Worm (Caenorhabditis elegans) whole organism, L4 larva: ENCODE measurements around the gene Y10G11A.1.

Experiments used
- D1046.2 ChIP-seq: fragments of 200-800 bp; sonication (Bioruptor generic); IDR thresholded peaks from 2 replicates; pipeline ENCODE4 v1.3.6; 2022; ENCODE audit warnings: missing genetic modification characterization, missing compliant biosample characterization
- F26F4.8 ChIP-seq: fragments of 200-800 bp; sonication (Bioruptor generic); conservative IDR thresholded peaks from 2 replicates; pipeline ENCODE4 v1.3.6; 2022; ENCODE audit warnings: missing genetic modification characterization, missing compliant biosample characterization
- F37D6.2 ChIP-seq: sonication (generic microtip); optimal IDR thresholded peaks from 2 replicates; lab custom pipeline; 2016; ENCODE audit warnings: mild to moderate bottlenecking, missing genetic modification characterization, missing compliant biosample characterization
- Y105C5A.15 ChIP-seq: fragments of 200-800 bp; sonication (Bioruptor generic); IDR thresholded peaks from 2 replicates; pipeline ENCODE4 v1.3.6; 2022; ENCODE audit warnings: missing genetic modification characterization, missing compliant biosample characterization
- Y75B8A.6 ChIP-seq: fragments of 200-800 bp; sonication (Bioruptor generic); IDR thresholded peaks from 2 replicates; pipeline ENCODE4 v1.3.6; 2022; ENCODE audit warnings: missing genetic modification reagents, missing genetic modification characterization, missing compliant biosample characterization
- ZK337.2 ChIP-seq: fragments of 200-800 bp; sonication (Bioruptor generic); IDR thresholded peaks from 2 replicates; pipeline ENCODE4 v1.3.6; 2022; ENCODE audit warnings: missing genetic modification reagents, missing genetic modification characterization, missing compliant biosample characterization
- aly-2 ChIP-seq: sonication (generic microtip); optimal IDR thresholded peaks from 2 replicates; lab custom pipeline; 2018; ENCODE audit warnings: missing biosample characterization, missing genetic modification characterization
- ama-1 ChIP-seq: fragments of 150-350 bp; optimal IDR thresholded peaks from 2 replicates; lab custom pipeline; 2014; ENCODE audit warnings: inconsistent platforms, mixed read lengths
- ceh-20 ChIP-seq: fragments of 200-800 bp; sonication (Bioruptor generic); IDR thresholded peaks from 2 replicates; pipeline ENCODE4 v1.3.6; 2022; ENCODE audit warnings: missing genetic modification reagents, missing genetic modification characterization, missing compliant biosample characterization
- ceh-44 ChIP-seq: fragments of 200-800 bp; sonication (Bioruptor generic); IDR thresholded peaks from 2 replicates; pipeline ENCODE4 v1.3.6; 2022; ENCODE audit warnings: missing genetic modification reagents, missing genetic modification characterization, missing compliant biosample characterization
- ceh-62 ChIP-seq: sonication (generic microtip); optimal IDR thresholded peaks from 2 replicates; lab custom pipeline; 2017; ENCODE audit warnings: missing biosample characterization, missing genetic modification characterization
- ces-1 ChIP-seq: fragments of 150-350 bp; sonication (generic microtip); optimal IDR thresholded peaks from 4 replicates; lab custom pipeline; 2014; ENCODE audit warnings: missing biosample characterization, missing genetic modification reagents, missing genetic modification characterization
- cey-2 ChIP-seq: sonication (generic microtip); optimal IDR thresholded peaks from 3 replicates; lab custom pipeline; 2017; ENCODE audit warnings: missing genetic modification characterization, mild to moderate bottlenecking, missing compliant biosample characterization, antibody characterized with exemption, borderline replicate concordance; ENCODE audit not compliant: insufficient read depth
- daf-12 ChIP-seq: fragments of 150-350 bp; optimal IDR thresholded peaks from 2 replicates; lab custom pipeline; 2014; ENCODE audit warnings: missing biosample characterization, missing genetic modification reagents, missing genetic modification characterization
- daf-16 ChIP-seq, 3 experiments: sonication (generic microtip); optimal IDR thresholded peaks; 2 replicates each; lab custom pipeline; 2016 to 2017; ENCODE audit warnings: missing genetic modification characterization in 3 of 3, missing genetic modification reagents in 3 of 3, mild to moderate bottlenecking in 2 of 3, missing compliant biosample characterization in 2 of 3, missing biosample characterization in 1 of 3, moderate library complexity in 1 of 3
- daf-8 ChIP-seq: fragments of 200-800 bp; sonication (Bioruptor generic); IDR thresholded peaks from 2 replicates; pipeline ENCODE4 v1.3.6; 2022; ENCODE audit warnings: missing genetic modification characterization, missing compliant biosample characterization
- dmd-9 ChIP-seq: fragments of 200-800 bp; sonication (Bioruptor generic); IDR thresholded peaks from 2 replicates; pipeline ENCODE4 v1.3.6; 2022; ENCODE audit warnings: missing genetic modification reagents, missing genetic modification characterization, missing compliant biosample characterization
- dpl-1 ChIP-seq: fragments of 150-350 bp; optimal IDR thresholded peaks from 2 replicates; lab custom pipeline; 2014; ENCODE audit warnings: missing biosample characterization, missing genetic modification reagents, missing genetic modification characterization
- dve-1 ChIP-seq: sonication (generic microtip); optimal IDR thresholded peaks from 2 replicates; lab custom pipeline; 2017; ENCODE audit warnings: antibody characterized with exemption, mild to moderate bottlenecking, missing genetic modification characterization, missing compliant biosample characterization; ENCODE audit not compliant: insufficient read depth
- fkh-10 ChIP-seq: fragments of 150-350 bp; optimal IDR thresholded peaks from 2 replicates; lab custom pipeline; 2014; ENCODE audit warnings: missing biosample characterization, missing genetic modification reagents, missing genetic modification characterization
- hlh-11 ChIP-seq: fragments of 200-800 bp; sonication (Bioruptor generic); optimal IDR thresholded peaks from 2 replicates; lab custom pipeline; 2018; ENCODE audit warnings: mild to moderate bottlenecking, missing genetic modification characterization, missing compliant biosample characterization
- hmg-1.1 ChIP-seq: fragments of 200-800 bp; sonication (Bioruptor generic); IDR thresholded peaks from 2 replicates; pipeline ENCODE4 v1.3.6; 2022; ENCODE audit warnings: missing genetic modification reagents, missing genetic modification characterization, missing compliant biosample characterization
- lin-1 ChIP-seq: fragments of 200-800 bp; sonication (Bioruptor generic); IDR thresholded peaks from 2 replicates; pipeline ENCODE4 v1.3.6; 2022; ENCODE audit warnings: missing genetic modification reagents, missing genetic modification characterization, missing compliant biosample characterization
- lin-13 ChIP-seq: fragments of 150-350 bp; optimal IDR thresholded peaks from 2 replicates; lab custom pipeline; 2014; ENCODE audit warnings: missing biosample characterization, missing genetic modification reagents, missing genetic modification characterization
- lin-15B ChIP-seq: fragments of 150-350 bp; sonication (generic microtip); optimal IDR thresholded peaks from 3 replicates; lab custom pipeline; 2014; ENCODE audit warnings: missing biosample characterization, missing genetic modification characterization
- lin-38 ChIP-seq: fragments of 200-800 bp; sonication (Bioruptor generic); IDR thresholded peaks from 2 replicates; pipeline ENCODE4 v1.3.6; 2022; ENCODE audit warnings: missing genetic modification reagents, missing genetic modification characterization, missing compliant biosample characterization
- lin-39 ChIP-seq: fragments of 150-350 bp; optimal IDR thresholded peaks from 2 replicates; lab custom pipeline; 2014; ENCODE audit warnings: missing biosample characterization, missing genetic modification reagents, missing genetic modification characterization
- lir-3 ChIP-seq: sonication (generic microtip); optimal IDR thresholded peaks from 2 replicates; lab custom pipeline; 2016; ENCODE audit warnings: mild to moderate bottlenecking, missing genetic modification characterization, missing compliant biosample characterization
- madf-5 ChIP-seq, 2 experiments: fragments of 200-800 bp; sonication (Bioruptor generic); IDR thresholded peaks; 2 replicates each; pipeline ENCODE4 v1.3.6; 2022; ENCODE audit warnings: missing compliant biosample characterization in 2 of 2, missing genetic modification characterization in 2 of 2
- mdt-29 ChIP-seq: fragments of 200-800 bp; sonication (Bioruptor generic); IDR thresholded peaks from 2 replicates; pipeline ENCODE4 v1.3.6; 2022; ENCODE audit warnings: missing genetic modification reagents, missing genetic modification characterization, missing compliant biosample characterization
- mxl-2 ChIP-seq: fragments of 200-800 bp; sonication (Bioruptor generic); conservative IDR thresholded peaks from 2 replicates; pipeline ENCODE4 v1.3.6; 2022; ENCODE audit warnings: missing genetic modification reagents, missing genetic modification characterization, missing compliant biosample characterization
- mxl-3 ChIP-seq: fragments of 200-800 bp; sonication (Bioruptor generic); optimal IDR thresholded peaks from 2 replicates; lab custom pipeline; 2018; ENCODE audit warnings: mild to moderate bottlenecking, missing genetic modification characterization, missing compliant biosample characterization
- nhr-10 ChIP-seq: fragments of 150-350 bp; optimal IDR thresholded peaks from 2 replicates; lab custom pipeline; 2014; ENCODE audit warnings: missing biosample characterization, missing genetic modification characterization
- nhr-28 ChIP-seq: fragments of 150-350 bp; optimal IDR thresholded peaks from 2 replicates; lab custom pipeline; 2014; ENCODE audit warnings: missing biosample characterization, missing genetic modification characterization
- nhr-41 ChIP-seq: fragments of 200-800 bp; sonication (Bioruptor generic); IDR thresholded peaks from 2 replicates; pipeline ENCODE4 v1.3.6; 2022; ENCODE audit warnings: missing genetic modification reagents, missing genetic modification characterization, missing compliant biosample characterization
- nhr-42 ChIP-seq: fragments of 200-800 bp; sonication (Bioruptor generic); IDR thresholded peaks from 2 replicates; pipeline ENCODE4 v1.3.6; 2022; ENCODE audit warnings: missing genetic modification characterization, missing compliant biosample characterization
- nhr-6 ChIP-seq: fragments of 150-350 bp; optimal IDR thresholded peaks from 2 replicates; lab custom pipeline; 2014; ENCODE audit warnings: missing biosample characterization, missing genetic modification characterization
- nhr-76 ChIP-seq: fragments of 150-350 bp; optimal IDR thresholded peaks from 2 replicates; lab custom pipeline; 2014; ENCODE audit warnings: missing biosample characterization, missing genetic modification characterization
- nhr-77 ChIP-seq: fragments of 150-350 bp; optimal IDR thresholded peaks from 2 replicates; lab custom pipeline; 2014; ENCODE audit warnings: missing biosample characterization, missing genetic modification characterization
- pqm-1 ChIP-seq: sonication (generic microtip); optimal IDR thresholded peaks from 2 replicates; lab custom pipeline; 2017; ENCODE audit warnings: missing biosample characterization, missing genetic modification characterization
- set-16 ChIP-seq: fragments of 200-800 bp; sonication (Bioruptor generic); IDR thresholded peaks from 2 replicates; pipeline ENCODE4 v1.3.6; 2022; ENCODE audit warnings: missing genetic modification reagents, missing genetic modification characterization, missing compliant biosample characterization
- snpc-1.2 ChIP-seq: fragments of 200-800 bp; sonication (Bioruptor generic); IDR thresholded peaks from 2 replicates; pipeline ENCODE4 v1.3.6; 2022; ENCODE audit warnings: missing genetic modification reagents, missing genetic modification characterization, missing compliant biosample characterization
- spr-1 ChIP-seq: sonication (generic microtip); optimal IDR thresholded peaks from 2 replicates; lab custom pipeline; 2016; ENCODE audit warnings: mild to moderate bottlenecking, missing genetic modification characterization, missing compliant biosample characterization
- unc-39 ChIP-seq: sonication (generic microtip); optimal IDR thresholded peaks from 2 replicates; lab custom pipeline; 2017; ENCODE audit warnings: missing biosample characterization, missing genetic modification characterization
- vab-7 ChIP-seq: fragments of 200-800 bp; sonication (Bioruptor generic); IDR thresholded peaks from 2 replicates; pipeline ENCODE4 v1.3.6; 2022; ENCODE audit warnings: missing genetic modification reagents, missing genetic modification characterization, missing compliant biosample characterization
- zag-1 ChIP-seq: fragments of 150-350 bp; optimal IDR thresholded peaks from 2 replicates; lab custom pipeline; 2014; ENCODE audit warnings: missing biosample characterization, missing genetic modification characterization
- zfp-3 ChIP-seq: fragments of 200-800 bp; sonication (Bioruptor generic); conservative IDR thresholded peaks from 2 replicates; pipeline ENCODE4 v1.3.6; 2022; ENCODE audit warnings: missing genetic modification reagents, missing genetic modification characterization, missing compliant biosample characterization
- zip-11 ChIP-seq: fragments of 200-800 bp; sonication (Bioruptor generic); IDR thresholded peaks from 2 replicates; pipeline ENCODE4 v1.3.6; 2022; ENCODE audit warnings: missing genetic modification characterization, missing compliant biosample characterization
- zip-2 ChIP-seq: fragments of 150-350 bp; optimal IDR thresholded peaks from 2 replicates; lab custom pipeline; 2014; ENCODE audit warnings: missing biosample characterization, missing genetic modification characterization
- ztf-7 ChIP-seq: fragments of 150-350 bp; optimal IDR thresholded peaks from 2 replicates; lab custom pipeline; 2014; ENCODE audit warnings: missing biosample characterization, missing genetic modification characterization

Y10G11A.1 gene

DNA sequence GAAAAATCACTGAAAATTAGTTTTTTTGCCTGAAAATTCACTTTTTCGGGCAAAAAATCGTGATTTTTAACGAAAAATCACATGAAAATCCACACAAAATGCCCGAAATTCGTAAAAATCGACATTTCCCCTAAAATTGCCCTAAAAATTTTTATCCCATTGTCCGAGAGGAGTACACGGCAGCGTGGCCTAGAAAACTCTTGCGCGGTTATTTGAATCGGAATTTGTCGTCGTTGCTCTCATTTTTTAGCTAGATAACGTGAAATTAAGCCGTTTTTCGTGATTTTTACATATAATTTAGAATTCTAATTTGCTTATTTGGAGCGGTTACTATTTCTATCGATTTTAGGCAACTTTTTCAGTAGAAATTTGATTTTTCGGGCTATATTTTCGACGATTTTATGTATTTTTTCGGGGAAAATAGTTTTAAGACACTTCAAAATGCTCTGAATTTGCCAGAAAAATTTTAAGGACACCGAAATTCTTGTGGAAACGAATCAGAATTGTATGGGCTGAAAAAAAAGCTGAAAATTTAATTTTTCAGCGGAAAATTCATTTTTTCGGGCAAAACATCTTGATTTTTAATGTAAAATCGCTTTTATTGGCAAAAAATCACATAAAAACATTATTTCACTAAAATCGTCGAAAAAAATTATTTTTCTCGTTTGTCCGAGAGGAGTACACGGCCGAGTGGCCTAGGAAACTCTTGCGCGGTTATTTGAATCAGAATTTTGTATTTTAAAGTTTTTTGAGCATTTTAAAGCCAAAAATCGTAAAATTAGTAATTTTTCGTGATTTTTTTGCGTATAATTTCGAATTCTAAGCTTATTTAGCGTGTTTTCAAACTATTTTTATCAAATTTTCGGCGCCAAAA is 9.1 kb upstream of the Y10G11A.1 start (continued):
- TF ChIP-seq Y105C5A.15 (GFP tag; lab: Robert Waterston, UW) = no peak
- no peak for TF ChIP-seq zip-2
- TF ChIP-seq hlh-11 (tag; lab: Kevin White, UChicago) = peak; percentile 26
- TF ChIP-seq dmd-9 (GFP tag; lab: Robert Waterston, UW) = peak; percentile 89
- TF ChIP-seq cey-2 (tag; lab: Kevin White, UChicago) = no peak
- no peak for TF ChIP-seq nhr-41 (GFP tag; lab: Robert Waterston, UW)
- no peak for TF ChIP-seq madf-5 (GFP tag; IDR thresholded peaks at IDR 0.05; lab: Robert Waterston, UW)
- no peak for TF ChIP-seq spr-1 (tag; lab: Kevin White, UChicago)
- TF ChIP-seq Y75B8A.6 (GFP tag; lab: Robert Waterston, UW) = no peak
- no peak for TF ChIP-seq daf-12 (tag; lab: Kevin White, UChicago)
- TF ChIP-seq nhr-42 (GFP tag; lab: Robert Waterston, UW) = 0 out of 2 replicates have a peak, but pooled peaks have one; percentile 67
- TF ChIP-seq ceh-62 = no peak
- TF ChIP-seq ztf-7 (tag; lab: Kevin White, UChicago) = peak; percentile 17
- peak; percentile 76 for TF ChIP-seq lin-38
- 0 out of 2 replicates have a peak, but pooled peaks have one; percentile 50 for TF ChIP-seq zfp-3 (GFP tag; lab: Robert Waterston, UW)
- TF ChIP-seq zag-1 (tag; lab: Kevin White, UChicago) = no peak
- no peak for TF ChIP-seq nhr-77 (tag; lab: Kevin White, UChicago)
- no peak for TF ChIP-seq ama-1 (lab: Kevin White, UChicago)
- no peak for TF ChIP-seq aly-2 (tag; lab: Kevin White, UChicago)
- TF ChIP-seq nhr-10 (tag; lab: Kevin White, UChicago) = no peak
- TF ChIP-seq ZK337.2 (GFP tag; lab: Robert Waterston, UW) = peak; percentile 97
- no peak for TF ChIP-seq set-16
- no peak for TF ChIP-seq zip-11
- TF ChIP-seq mxl-3 (GFP tag; lab: Kevin White, UChicago) = no peak
- peak; percentile 59; the same call in 1 of the 2 replicates for TF ChIP-seq mxl-2 (GFP tag; lab: Robert Waterston, UW)
- TF ChIP-seq ceh-44 (GFP tag; lab: Robert Waterston, UW) = 0 out of 2 replicates have a peak, but pooled peaks have one; percentile 56
- TF ChIP-seq snpc-1.2 = peak; percentile 96
- TF ChIP-seq F37D6.2 (tag; lab: Kevin White, UChicago) = peak; percentile 32
- no peak for TF ChIP-seq unc-39 (tag; lab: Kevin White, UChicago)
- no peak for TF ChIP-seq lin-15B (tag; lab: Kevin White, UChicago)
- TF ChIP-seq lin-1 (GFP tag; lab: Robert Waterston, UW) = no peak
- peak; percentile 1 for TF ChIP-seq lin-13 (GFP tag; lab: Kevin White, UChicago)
- no peak for TF ChIP-seq daf-8 (GFP tag; lab: Robert Waterston, UW)
- TF ChIP-seq ceh-20 (GFP tag; lab: Robert Waterston, UW) = peak; percentile 62
- peak; percentile 51 for TF ChIP-seq dve-1
- TF ChIP-seq mdt-29 (GFP tag; lab: Robert Waterston, UW) = peak; percentile 65; the same call in 1 of the 2 replicates
- no peak for TF ChIP-seq nhr-76
- no peak for TF ChIP-seq pqm-1 (tag; lab: Kevin White, UChicago)
- no peak for TF ChIP-seq lir-3 (tag; lab: Kevin White, UChicago)
- TF ChIP-seq vab-7 = peak; percentile 24; the same call in 1 of the 2 replicates
- peak; percentile 50; the same call in 1 of the 2 replicates for TF ChIP-seq D1046.2
- no peak for TF ChIP-seq F26F4.8 (GFP tag; lab: Robert Waterston, UW)
- TF ChIP-seq nhr-6 (tag; lab: Kevin White, UChicago) = peak; percentile 54
- peak; percentile 95 for TF ChIP-seq dpl-1 (GFP tag; lab: Kevin White, UChicago)
- no peak for TF ChIP-seq lin-39
- TF ChIP-seq nhr-28 (tag; lab: Kevin White, UChicago) = peak; percentile 18
- TF ChIP-seq ces-1 (GFP tag; lab: Kevin White, UChicago) = no peak
- peak; percentile 32; the same call in 1 of the 2 replicates for TF ChIP-seq hmg-1.1
- no peak for TF ChIP-seq fkh-10 (GFP tag; lab: Kevin White, UChicago)
- no peak for TF ChIP-seq daf-16 (GFP tag; optimal IDR thresholded peaks at IDR 0.05; lab: Kevin White, UChicago)
- no peak for TF ChIP-seq daf-16 (tag; optimal IDR thresholded peaks at IDR 0.05; lab: Kevin White, UChicago)
